Fruit fly (Drosophila melanogaster) whole organism, pupa: ENCODE results near the gene Twdlalpha.

Experiments
- CG10348 ChIP-seq: fragments of 200-800 bp; sonication (Bioruptor generic); IDR thresholded peaks from 2 replicates; pipeline ENCODE4 v1.3.6; 2022; ENCODE audit warnings: missing biosample characterization, missing genetic modification characterization
- CG12605 ChIP-seq: fragments of 200-800 bp; sonication (Bioruptor generic); IDR thresholded peaks from 2 replicates; pipeline ENCODE4 v1.3.6; 2022; ENCODE audit warnings: missing biosample characterization, missing genetic modification characterization
- CG13204 ChIP-seq: fragments of 200-800 bp; sonication (Bioruptor generic); optimal IDR thresholded peaks from 2 replicates; lab custom pipeline; 2018; ENCODE audit warnings: missing biosample characterization, mild to moderate bottlenecking, missing genetic modification characterization, moderate library complexity
- CG14655 ChIP-seq: fragments of 200-800 bp; sonication (Bioruptor generic); optimal IDR thresholded peaks from 3 replicates; lab custom pipeline; 2017; ENCODE audit warnings: mild to moderate bottlenecking, missing biosample characterization, missing genetic modification reagents, missing genetic modification characterization
- CG32121 ChIP-seq: fragments of 200-800 bp; sonication (Bioruptor generic); IDR thresholded peaks from 2 replicates; pipeline ENCODE4 v1.3.6; 2022; ENCODE audit warnings: missing biosample characterization, missing genetic modification characterization
- CG34367 ChIP-seq: fragments of 200-800 bp; sonication (Bioruptor generic); optimal IDR thresholded peaks from 2 replicates; lab custom pipeline; 2018; ENCODE audit warnings: missing biosample characterization, mild to moderate bottlenecking, missing genetic modification characterization
- CG4496 ChIP-seq: fragments of 200-800 bp; sonication (Bioruptor generic); IDR thresholded peaks from 3 replicates; pipeline ENCODE4 v1.3.6; 2022; ENCODE audit warnings: missing biosample characterization, missing genetic modification characterization
- CG8159 ChIP-seq: fragments of 200-800 bp; sonication (Bioruptor generic); optimal IDR thresholded peaks from 3 replicates; lab custom pipeline; 2018; ENCODE audit warnings: missing biosample characterization, mild to moderate bottlenecking, missing genetic modification characterization, moderate library complexity
- D1 ChIP-seq: fragments of 200-800 bp; sonication (Bioruptor generic); optimal IDR thresholded peaks from 2 replicates; lab custom pipeline; 2018; ENCODE audit warnings: missing biosample characterization, mild to moderate bottlenecking, missing genetic modification characterization, moderate library complexity
- Ets98B ChIP-seq: fragments of 200-800 bp; sonication (Bioruptor generic); IDR thresholded peaks from 2 replicates; pipeline ENCODE4 v1.3.6; 2022; ENCODE audit warnings: missing biosample characterization, missing genetic modification characterization
- Pif1A ChIP-seq: fragments of 200-800 bp; sonication (Bioruptor generic); optimal IDR thresholded peaks from 3 replicates; lab custom pipeline; 2016; ENCODE audit warnings: missing biosample characterization, missing genetic modification characterization
- Pif1B ChIP-seq: fragments of 200-800 bp; sonication (Bioruptor generic); optimal IDR thresholded peaks from 3 replicates; lab custom pipeline; 2016; ENCODE audit warnings: missing biosample characterization, missing genetic modification characterization
- Snoo ChIP-seq: fragments of 200-800 bp; sonication (Bioruptor generic); optimal IDR thresholded peaks from 3 replicates; lab custom pipeline; 2017; ENCODE audit warnings: missing biosample characterization, mild to moderate bottlenecking, missing genetic modification characterization, inconsistent platforms
- fd96Ca ChIP-seq: fragments of 200-800 bp; sonication (Bioruptor generic); IDR thresholded peaks from 3 replicates; pipeline ENCODE4 v1.3.6; 2022; ENCODE audit warnings: missing biosample characterization, missing genetic modification characterization
- gl ChIP-seq: fragments of 200-800 bp; sonication (Bioruptor generic); optimal IDR thresholded peaks from 2 replicates; lab custom pipeline; 2018; ENCODE audit warnings: missing biosample characterization, mild to moderate bottlenecking, missing genetic modification characterization
- rn ChIP-seq: fragments of 200-800 bp; sonication (Bioruptor generic); IDR thresholded peaks from 2 replicates; pipeline ENCODE4 v1.3.6; 2022; ENCODE audit warnings: missing biosample characterization, missing genetic modification characterization

The Twdlalpha gene

dm6 chrX:16791058-16791457 lies 48.4 kb downstream of the Twdlalpha start, which contains the start of gene Rrp45:
TSS of gene Rrp45 (minus strand) at chrX:16791266.
- TF ChIP-seq gl (tag; lab: Kevin White, UChicago), result no peak
- TF ChIP-seq Pif1A, result no peak
- no peak for TF ChIP-seq Ets98B (GFP tag; lab: Robert Waterston, UW)
- no peak for TF ChIP-seq CG32121 (GFP tag; lab: Robert Waterston, UW)
- TF ChIP-seq CG13204 (GFP tag; lab: Kevin White, UChicago), result no peak
- no peak for TF ChIP-seq Pif1B
- TF ChIP-seq CG10348 (GFP tag; lab: Robert Waterston, UW), result no peak

dm6 chrX:16791920-16792829 lies 49.5 kb downstream of the Twdlalpha start, which contains the start of gene CG4768:
TSS of gene CG4768 (plus strand) at chrX:16792119.
- TF ChIP-seq rn (GFP tag; lab: Robert Waterston, UW) (no peak), Snoo (tag; lab: Kevin White, UChicago) (no peak)

DNA sequence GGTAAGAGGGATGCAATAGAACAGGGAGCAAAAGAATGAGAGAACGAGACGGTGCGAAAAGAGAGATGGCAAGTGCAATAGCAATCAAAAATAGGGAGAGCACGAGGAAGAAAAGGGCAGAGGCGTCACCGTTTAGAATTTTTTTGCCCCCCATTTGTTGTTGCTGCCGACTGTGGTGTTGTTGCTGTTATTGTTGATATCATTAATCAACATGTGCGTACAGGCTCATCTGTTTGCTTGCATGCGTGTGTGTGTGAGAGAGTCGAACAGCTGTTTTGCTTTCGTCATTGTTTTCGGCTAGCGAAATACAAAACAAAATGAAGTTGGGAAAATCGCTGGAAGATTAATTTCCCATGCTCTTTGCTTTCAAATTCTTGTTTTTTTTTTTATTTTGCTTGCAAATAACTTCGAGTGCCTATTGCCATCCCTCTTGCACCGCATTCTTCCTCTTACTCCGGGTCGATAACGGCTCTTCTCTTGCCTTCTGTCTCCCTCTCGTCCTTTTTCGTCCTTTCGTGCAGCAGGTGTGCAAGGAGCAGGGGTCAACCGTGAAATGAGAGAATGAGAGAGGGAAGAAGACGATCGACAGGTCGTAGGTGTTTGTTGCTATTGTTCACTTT lies 50.6 kb downstream of the Twdlalpha start:
- TF ChIP-seq rn (GFP tag; lab: Robert Waterston, UW), result no peak
- TF ChIP-seq CG10348 (GFP tag; lab: Robert Waterston, UW), result no peak
- no peak for TF ChIP-seq CG32121 (GFP tag; lab: Robert Waterston, UW)
- TF ChIP-seq gl (tag; lab: Kevin White, UChicago), result no peak
- no peak for TF ChIP-seq CG13204 (GFP tag; lab: Kevin White, UChicago)
- TF ChIP-seq CG4496 (GFP tag; lab: Robert Waterston, UW), result no peak
- TF ChIP-seq D1, result no peak
- no peak for TF ChIP-seq CG12605 (GFP tag; lab: Robert Waterston, UW)
- TF ChIP-seq fd96Ca (GFP tag; lab: Robert Waterston, UW), result no peak
- no peak for TF ChIP-seq Ets98B (GFP tag; lab: Robert Waterston, UW)
- TF ChIP-seq CG14655 (GFP tag; lab: Kevin White, UChicago), result no peak
- no peak for TF ChIP-seq CG8159 (tag; lab: Kevin White, UChicago)
- no peak for TF ChIP-seq CG34367 (tag; lab: Kevin White, UChicago)
